Fruit fly (Drosophila melanogaster) whole organism, embryonic: ENCODE measurements around the gene awd.
A peak's percentile ranks its signal among the peaks of the same experiment; 100 is the strongest.

Source experiments
- Bgb ChIP-seq: fragments of 200-800 bp; sonication (Bioruptor generic); IDR thresholded peaks from 2 replicates; pipeline ENCODE4 v1.3.6; 2022; ENCODE audit warnings: missing biosample characterization, missing genetic modification characterization; ENCODE audit not compliant: partially characterized antibody
- CG10979 ChIP-seq: fragments of 200-800 bp; sonication (Bioruptor generic); optimal IDR thresholded peaks from 2 replicates; lab custom pipeline; 2018; ENCODE audit warnings: missing biosample characterization, mild to moderate bottlenecking, missing genetic modification characterization, moderate library complexity
- CG11504 ChIP-seq: fragments of 200-800 bp; sonication (Bioruptor generic); optimal IDR thresholded peaks from 3 replicates; lab custom pipeline; 2019; ENCODE audit warnings: missing biosample characterization, mild to moderate bottlenecking, missing genetic modification characterization, moderate library complexity
- CG11560 ChIP-seq: fragments of 200-800 bp; sonication (Bioruptor generic); IDR thresholded peaks from 3 replicates; pipeline ENCODE4 v1.3.6; 2022; ENCODE audit warnings: missing biosample characterization, missing genetic modification characterization
- CG12219 ChIP-seq: fragments of 200-800 bp; sonication (Bioruptor generic); optimal IDR thresholded peaks from 3 replicates; lab custom pipeline; 2018; ENCODE audit warnings: missing biosample characterization, mild to moderate bottlenecking, missing genetic modification characterization
- CG12744 ChIP-seq: fragments of 200-800 bp; sonication (Bioruptor generic); optimal IDR thresholded peaks from 2 replicates; lab custom pipeline; 2016; ENCODE audit warnings: missing biosample characterization, missing genetic modification characterization
- CG14860 ChIP-seq: fragments of 200-800 bp; sonication (Bioruptor generic); IDR thresholded peaks from 3 replicates; pipeline ENCODE4 v1.3.6; 2022; ENCODE audit warnings: missing biosample characterization, missing genetic modification characterization; ENCODE audit not compliant: partially characterized antibody
- CG1529 ChIP-seq: fragments of 200-800 bp; sonication (Bioruptor generic); optimal IDR thresholded peaks from 3 replicates; lab custom pipeline; 2018; ENCODE audit warnings: missing biosample characterization, missing genetic modification characterization
- CG17568 ChIP-seq: fragments of 200-800 bp; sonication (Bioruptor generic); optimal IDR thresholded peaks from 2 replicates; lab custom pipeline; 2018; ENCODE audit warnings: missing biosample characterization, mild to moderate bottlenecking, missing genetic modification characterization, moderate library complexity
- CG1792 ChIP-seq: fragments of 200-800 bp; sonication (Bioruptor generic); optimal IDR thresholded peaks from 2 replicates; lab custom pipeline; 2016; ENCODE audit warnings: missing biosample characterization, missing genetic modification characterization
- CG2889 ChIP-seq: fragments of 200-800 bp; sonication (Bioruptor generic); IDR thresholded peaks from 3 replicates; pipeline ENCODE4 v1.3.6; 2022; ENCODE audit warnings: missing biosample characterization, missing genetic modification characterization
- CG30403 ChIP-seq: fragments of 200-800 bp; sonication (Bioruptor generic); optimal IDR thresholded peaks from 3 replicates; lab custom pipeline; 2016; ENCODE audit warnings: missing biosample characterization, missing genetic modification characterization
- CG31365 ChIP-seq: fragments of 200-800 bp; sonication (Bioruptor generic); optimal IDR thresholded peaks from 2 replicates; lab custom pipeline; 2018; ENCODE audit warnings: missing biosample characterization, mild to moderate bottlenecking, missing genetic modification characterization
- CG31441 ChIP-seq: fragments of 200-800 bp; sonication (Bioruptor generic); IDR thresholded peaks from 2 replicates; pipeline ENCODE4 v1.3.6; 2022; ENCODE audit warnings: missing biosample characterization, missing genetic modification characterization
- CG3163 ChIP-seq: fragments of 200-800 bp; sonication (Bioruptor generic); optimal IDR thresholded peaks from 3 replicates; lab custom pipeline; 2016; ENCODE audit warnings: missing biosample characterization, missing genetic modification characterization
- CG32772 ChIP-seq: fragments of 200-800 bp; sonication (Bioruptor generic); IDR thresholded peaks from 2 replicates; pipeline ENCODE4 v1.3.6; 2022; ENCODE audit warnings: missing biosample characterization, missing genetic modification characterization
- CG3995 ChIP-seq: fragments of 200-800 bp; sonication (Bioruptor generic); optimal IDR thresholded peaks from 3 replicates; lab custom pipeline; 2016; ENCODE audit warnings: missing biosample characterization, missing genetic modification characterization
- CG4617 ChIP-seq: fragments of 200-800 bp; sonication (Bioruptor generic); optimal IDR thresholded peaks from 3 replicates; lab custom pipeline; 2016; ENCODE audit warnings: missing biosample characterization, missing genetic modification characterization, borderline replicate concordance
- CG7372 ChIP-seq: fragments of 200-800 bp; sonication (Bioruptor generic); IDR thresholded peaks from 2 replicates; pipeline ENCODE4 v1.3.6; 2022; ENCODE audit warnings: missing biosample characterization, missing genetic modification characterization
- CG8388 ChIP-seq: fragments of 200-800 bp; sonication (Bioruptor generic); optimal IDR thresholded peaks from 2 replicates; lab custom pipeline; 2019; ENCODE audit warnings: missing biosample characterization, mild to moderate bottlenecking, missing genetic modification characterization, moderate library complexity
- CG9932 ChIP-seq: fragments of 200-800 bp; sonication (Bioruptor generic); IDR thresholded peaks from 2 replicates; pipeline ENCODE4 v1.3.6; 2022; ENCODE audit warnings: missing biosample characterization, missing genetic modification characterization
- Doc3 ChIP-seq: fragments of 200-800 bp; sonication (Bioruptor generic); IDR thresholded peaks from 3 replicates; pipeline ENCODE4 v1.3.6; 2022; ENCODE audit warnings: missing biosample characterization, missing genetic modification characterization; ENCODE audit not compliant: partially characterized antibody
- HLH54F ChIP-seq: fragments of 200-800 bp; sonication (Bioruptor generic); optimal IDR thresholded peaks from 3 replicates; lab custom pipeline; 2016; ENCODE audit warnings: missing biosample characterization, missing genetic modification characterization
- Lpt ChIP-seq: fragments of >200 bp; optimal IDR thresholded peaks from 2 replicates; lab custom pipeline; 2018; ENCODE audit warnings: missing biosample characterization, missing genetic modification characterization
- Meics ChIP-seq: fragments of 200-800 bp; sonication (Bioruptor generic); optimal IDR thresholded peaks from 2 replicates; lab custom pipeline; 2017; ENCODE audit warnings: missing biosample characterization, mild to moderate bottlenecking, missing genetic modification characterization
- Sox100B ChIP-seq: fragments of 200-800 bp; sonication (Bioruptor generic); optimal IDR thresholded peaks from 3 replicates; lab custom pipeline; 2018; ENCODE audit warnings: missing biosample characterization, mild to moderate bottlenecking, missing genetic modification characterization
- Sry-β ChIP-seq: fragments of 200-800 bp; sonication (Bioruptor generic); optimal IDR thresholded peaks from 2 replicates; lab custom pipeline; 2018; ENCODE audit warnings: missing biosample characterization, mild to moderate bottlenecking, missing genetic modification characterization, moderate library complexity
- ab ChIP-seq: fragments of 200-800 bp; sonication (Bioruptor generic); optimal IDR thresholded peaks from 2 replicates; lab custom pipeline; 2016; ENCODE audit warnings: missing biosample characterization, missing genetic modification characterization
- al ChIP-seq: fragments of 200-800 bp; sonication (Bioruptor generic); IDR thresholded peaks from 2 replicates; pipeline ENCODE4 v1.3.6; 2022; ENCODE audit warnings: missing biosample characterization, missing genetic modification characterization
- amos ChIP-seq: fragments of 200-800 bp; sonication (Bioruptor generic); IDR thresholded peaks from 2 replicates; pipeline ENCODE4 v1.3.6; 2022; ENCODE audit warnings: missing biosample characterization, missing genetic modification characterization; ENCODE audit not compliant: partially characterized antibody
- ato ChIP-seq: fragments of 200-800 bp; sonication (Bioruptor generic); IDR thresholded peaks from 2 replicates; pipeline ENCODE4 v1.3.6; 2022; ENCODE audit warnings: missing biosample characterization, missing genetic modification characterization; ENCODE audit not compliant: partially characterized antibody
- bbx ChIP-seq: fragments of 200-800 bp; sonication (Bioruptor generic); IDR thresholded peaks from 2 replicates; pipeline ENCODE4 v1.3.6; 2022; ENCODE audit warnings: missing biosample characterization, missing genetic modification characterization; ENCODE audit not compliant: partially characterized antibody
- bowl ChIP-seq: fragments of 200-800 bp; sonication (Bioruptor generic); IDR thresholded peaks from 2 replicates; pipeline ENCODE4 v1.3.6; 2022; ENCODE audit warnings: missing biosample characterization, missing genetic modification characterization
- dimm ChIP-seq: fragments of 200-800 bp; sonication (Bioruptor generic); IDR thresholded peaks from 2 replicates; pipeline ENCODE4 v1.3.6; 2022; ENCODE audit warnings: missing biosample characterization, missing genetic modification characterization
- ems ChIP-seq: fragments of 200-800 bp; sonication (Bioruptor generic); optimal IDR thresholded peaks from 3 replicates; lab custom pipeline; 2016; ENCODE audit warnings: missing biosample characterization, missing genetic modification characterization
- exex ChIP-seq: fragments of 200-800 bp; sonication (Bioruptor generic); optimal IDR thresholded peaks from 4 replicates; lab custom pipeline; 2018; ENCODE audit warnings: missing biosample characterization, mild to moderate bottlenecking, missing genetic modification characterization, moderate library complexity
- fd96Cb ChIP-seq: fragments of 200-800 bp; sonication (Bioruptor generic); optimal IDR thresholded peaks from 2 replicates; lab custom pipeline; 2018; ENCODE audit warnings: missing biosample characterization, mild to moderate bottlenecking, missing genetic modification characterization, moderate library complexity
- fu2 ChIP-seq: fragments of 200-800 bp; sonication (Bioruptor generic); optimal IDR thresholded peaks from 2 replicates; lab custom pipeline; 2016; ENCODE audit warnings: missing biosample characterization, missing genetic modification characterization
- grn ChIP-seq: fragments of 200-800 bp; sonication (Bioruptor generic); optimal IDR thresholded peaks from 3 replicates; lab custom pipeline; 2017; ENCODE audit warnings: missing biosample characterization, missing genetic modification characterization
- her ChIP-seq: fragments of 200-800 bp; sonication (Bioruptor generic); optimal IDR thresholded peaks from 2 replicates; lab custom pipeline; 2016; ENCODE audit warnings: missing biosample characterization, missing genetic modification characterization
- kay ChIP-seq: fragments of 200-800 bp; sonication (Bioruptor generic); optimal IDR thresholded peaks from 2 replicates; lab custom pipeline; 2016; ENCODE audit warnings: missing biosample characterization, missing genetic modification characterization
- lola ChIP-seq, 3 experiments: fragments of >200 bp in 2 of 3; fragments of 200-800 bp in 1 of 3; sonication (Bioruptor generic) in 1 of 3; optimal IDR thresholded peaks; 2 replicates each; lab custom pipeline; 2017 to 2019; ENCODE audit warnings: missing biosample characterization in 3 of 3, missing genetic modification characterization in 3 of 3, mild to moderate bottlenecking in 1 of 3, moderate library complexity in 1 of 3
- luna ChIP-seq: fragments of 200-800 bp; sonication (Bioruptor generic); optimal IDR thresholded peaks from 2 replicates; lab custom pipeline; 2016; ENCODE audit warnings: missing biosample characterization, missing genetic modification characterization
- mirr ChIP-seq: fragments of 200-800 bp; sonication (Bioruptor generic); optimal IDR thresholded peaks from 3 replicates; lab custom pipeline; 2018; ENCODE audit warnings: missing biosample characterization, mild to moderate bottlenecking, missing genetic modification characterization
- onecut ChIP-seq: fragments of 200-800 bp; sonication (Bioruptor generic); IDR thresholded peaks from 2 replicates; pipeline ENCODE4 v1.3.6; 2022; ENCODE audit warnings: missing biosample characterization, missing genetic modification characterization
- pnt ChIP-seq: fragments of 200-800 bp; sonication (Bioruptor generic); optimal IDR thresholded peaks from 3 replicates; lab custom pipeline; 2016; ENCODE audit warnings: missing biosample characterization, missing genetic modification characterization
- pzg ChIP-seq: fragments of 200-800 bp; sonication (Bioruptor generic); optimal IDR thresholded peaks from 3 replicates; lab custom pipeline; 2018; ENCODE audit warnings: missing biosample characterization, mild to moderate bottlenecking, missing genetic modification characterization, moderate library complexity
- scrt ChIP-seq: fragments of 200-800 bp; sonication (Bioruptor generic); optimal IDR thresholded peaks from 2 replicates; lab custom pipeline; 2018; ENCODE audit warnings: missing biosample characterization, mild to moderate bottlenecking, missing genetic modification characterization, moderate library complexity
- tin ChIP-seq: fragments of 200-800 bp; sonication (Bioruptor generic); optimal IDR thresholded peaks from 3 replicates; lab custom pipeline; 2016; ENCODE audit warnings: missing biosample characterization, missing genetic modification characterization

Gene awd

dm6 chr3R:31793664-31794417 lies 48.0 kb upstream of the awd start, which contains the start of the genes Mccc1 and Acf (continued):
- TF ChIP-seq ems (peak; percentile 33), CG9932 (GFP tag; lab: Robert Waterston, UW) (peak; percentile 45), CG1792 (peak; percentile 25), Lpt (GFP tag; lab: Kevin White, UChicago) (no peak), CG3995 (peak; percentile 37), al (GFP tag; lab: Robert Waterston, UW) (no peak), CG4617 (GFP tag; lab: Kevin White, UChicago) (no peak), CG10979 (peak; percentile 7), amos (peak; percentile 65), pnt (no peak), CG12744 (GFP tag; lab: Kevin White, UChicago) (no peak), CG11504 (no peak), grn (GFP tag; lab: Kevin White, UChicago) (no peak), CG12219 (GFP tag; lab: Kevin White, UChicago) (no peak), dimm (GFP tag; lab: Robert Waterston, UW) (no peak), Doc3 (GFP tag; lab: Robert Waterston, UW) (peak; percentile 50; the same call in 2 of the 3 replicates), CG32772 (GFP tag; lab: Robert Waterston, UW) (no peak), Sry-β (GFP tag; lab: Kevin White, UChicago) (peak; percentile 19), bowl (GFP tag; lab: Robert Waterston, UW) (no peak), her (no peak), Bgb (GFP tag; lab: Robert Waterston, UW) (peak; percentile 54; the same call in 1 of the 2 replicates), CG2889 (GFP tag; lab: Robert Waterston, UW) (no peak), fu2 (GFP tag; lab: Kevin White, UChicago) (no peak), CG14860 (GFP tag; lab: Robert Waterston, UW) (peak; percentile 48; the same call in 1 of the 3 replicates), Sox100B (GFP tag; lab: Kevin White, UChicago) (no peak), CG7372 (GFP tag; lab: Robert Waterston, UW) (no peak), CG3163 (GFP tag; lab: Kevin White, UChicago) (no peak), CG30403 (GFP tag; lab: Kevin White, UChicago) (peak; percentile 65), CG31441 (GFP tag; lab: Robert Waterston, UW) (no peak), bbx (GFP tag; lab: Robert Waterston, UW) (peak; percentile 63), exex (tag; lab: Kevin White, UChicago) (no peak), CG11560 (tag; lab: Robert Waterston, UW) (no peak), ab (GFP tag; lab: Kevin White, UChicago) (no peak), CG1529 (GFP tag; lab: Kevin White, UChicago) (no peak), CG31365 (tag; lab: Kevin White, UChicago) (no peak), pzg (GFP tag; lab: Kevin White, UChicago) (peak; percentile 79), onecut (GFP tag; lab: Robert Waterston, UW) (no peak), CG17568 (no peak), kay (GFP tag; lab: Kevin White, UChicago) (peak; percentile 11), ato (GFP tag; lab: Robert Waterston, UW) (peak; percentile 41; the same call in 1 of the 2 replicates), tin (GFP tag; lab: Kevin White, UChicago) (peak; percentile 22), scrt (GFP tag; lab: Kevin White, UChicago) (no peak), fd96Cb (tag; lab: Kevin White, UChicago) (no peak), Meics (GFP tag; lab: Kevin White, UChicago) (no peak), CG8388 (GFP tag; lab: Kevin White, UChicago) (no peak), luna (no peak), lola (GFP tag; optimal IDR thresholded peaks at IDR 0.05; lab: Kevin White, UChicago) (peak in 1 of 3 experiments; percentile 3), HLH54F (GFP tag; lab: Kevin White, UChicago) (peak; percentile 31), mirr (GFP tag; lab: Kevin White, UChicago) (no peak)
